Worm (Caenorhabditis elegans) whole organism, young adult: ENCODE results near the gene anp-1.

Experiments used
- B0336.3 ChIP-seq: fragments of 200-800 bp; sonication (Bioruptor generic); IDR thresholded peaks from 2 replicates; pipeline ENCODE4 v1.3.6; 2022; ENCODE audit warnings: missing genetic modification characterization, missing compliant biosample characterization
- F22D6.2 ChIP-seq: sonication (generic microtip); optimal IDR thresholded peaks from 2 replicates; lab custom pipeline; 2016; ENCODE audit warnings: mild to moderate bottlenecking, missing genetic modification characterization, missing compliant biosample characterization
- F23B12.7 ChIP-seq: sonication (generic microtip); optimal IDR thresholded peaks from 2 replicates; lab custom pipeline; 2017; ENCODE audit warnings: missing genetic modification characterization, mild to moderate bottlenecking, missing compliant biosample characterization, antibody characterized with exemption, moderate library complexity; ENCODE audit not compliant: insufficient read depth
- F39B2.1 ChIP-seq: fragments of 200-800 bp; sonication (Bioruptor generic); IDR thresholded peaks from 2 replicates; pipeline ENCODE4 v1.3.6; 2022; ENCODE audit warnings: missing genetic modification reagents, missing genetic modification characterization, missing compliant biosample characterization
- F57A8.1 ChIP-seq: fragments of 200-800 bp; sonication (Bioruptor generic); optimal IDR thresholded peaks from 2 replicates; lab custom pipeline; 2018; ENCODE audit warnings: mild to moderate bottlenecking, missing genetic modification characterization, moderate library complexity, missing compliant biosample characterization
- K12H6.12 ChIP-seq: fragments of 200-800 bp; sonication (Bioruptor generic); optimal IDR thresholded peaks from 2 replicates; lab custom pipeline; 2018; ENCODE audit warnings: mild to moderate bottlenecking, missing genetic modification characterization, missing compliant biosample characterization
- T07F8.4 ChIP-seq: sonication (generic microtip); optimal IDR thresholded peaks from 2 replicates; lab custom pipeline; 2016; ENCODE audit warnings: mild to moderate bottlenecking, missing genetic modification characterization, moderate library complexity, missing compliant biosample characterization
- Y53F4B.3 ChIP-seq: fragments of 200-800 bp; sonication (Bioruptor generic); IDR thresholded peaks from 2 replicates; pipeline ENCODE4 v1.3.6; 2022; ENCODE audit warnings: missing genetic modification reagents, missing genetic modification characterization, missing compliant biosample characterization
- Y79H2A.3 ChIP-seq: fragments of 200-800 bp; sonication (Bioruptor generic); conservative IDR thresholded peaks from 2 replicates; pipeline ENCODE4 v1.3.6; 2022; ENCODE audit warnings: missing genetic modification reagents, missing genetic modification characterization, missing compliant biosample characterization
- Y95B8A.8 ChIP-seq: fragments of 200-800 bp; sonication (Bioruptor generic); IDR thresholded peaks from 2 replicates; pipeline ENCODE4 v1.3.6; 2022; ENCODE audit warnings: missing genetic modification reagents, missing genetic modification characterization, missing compliant biosample characterization
- akir-1 ChIP-seq: fragments of 200-800 bp; sonication (Bioruptor generic); optimal IDR thresholded peaks from 2 replicates; lab custom pipeline; 2018; ENCODE audit warnings: mild to moderate bottlenecking, missing genetic modification characterization, moderate library complexity, missing compliant biosample characterization
- ama-1 ChIP-seq, 3 experiments: fragments of 150-350 bp in 1 of 3; sonication (generic microtip) in 2 of 3; optimal IDR thresholded peaks; 2 replicates each; lab custom pipeline; 2014 to 2018; ENCODE audit warnings: missing biosample characterization in 2 of 3, missing genetic modification characterization in 2 of 3, missing genetic modification reagents in 2 of 3
- attf-3 ChIP-seq: fragments of 200-800 bp; sonication (Bioruptor generic); conservative IDR thresholded peaks from 2 replicates; pipeline ENCODE4 v1.3.6; 2022; ENCODE audit warnings: missing genetic modification reagents, missing genetic modification characterization, missing compliant biosample characterization
- attf-5 ChIP-seq: fragments of 200-800 bp; sonication (Bioruptor generic); optimal IDR thresholded peaks from 2 replicates; lab custom pipeline; 2018; ENCODE audit warnings: mild to moderate bottlenecking, missing genetic modification characterization, missing compliant biosample characterization
- bed-2 ChIP-seq: fragments of 200-800 bp; sonication (Bioruptor generic); IDR thresholded peaks from 2 replicates; pipeline ENCODE4 v1.3.6; 2022; ENCODE audit warnings: missing genetic modification reagents, missing genetic modification characterization, missing compliant biosample characterization
- cebp-1 ChIP-seq, 2 experiments: fragments of 200-800 bp in 1 of 2; sonication (Bioruptor generic) in 1 of 2; sonication (generic microtip) in 1 of 2; IDR thresholded peaks in 1 of 2; optimal IDR thresholded peaks in 1 of 2; 2 replicates each; pipeline versions ENCODE4 v1.3.6 to Lab custom; 2017 to 2022; ENCODE audit warnings: missing compliant biosample characterization in 2 of 2, missing genetic modification characterization in 2 of 2, mild to moderate bottlenecking in 1 of 2, missing genetic modification reagents in 1 of 2, moderate library complexity in 1 of 2
- ceh-79 ChIP-seq: sonication (generic microtip); optimal IDR thresholded peaks from 2 replicates; lab custom pipeline; 2017; ENCODE audit warnings: mild to moderate bottlenecking, missing genetic modification characterization, missing compliant biosample characterization
- chd-7 ChIP-seq: sonication (generic microtip); optimal IDR thresholded peaks from 2 replicates; lab custom pipeline; 2016; ENCODE audit warnings: mild to moderate bottlenecking, missing genetic modification characterization, moderate library complexity, missing compliant biosample characterization
- dox-1 ChIP-seq: fragments of 200-800 bp; sonication (Bioruptor generic); IDR thresholded peaks from 2 replicates; pipeline ENCODE4 v1.3.6; 2022; ENCODE audit warnings: missing genetic modification reagents, missing genetic modification characterization, missing compliant biosample characterization
- egrh-3 ChIP-seq: fragments of 200-800 bp; sonication (Bioruptor generic); IDR thresholded peaks from 2 replicates; pipeline ENCODE4 v1.3.6; 2022; ENCODE audit warnings: missing genetic modification reagents, missing genetic modification characterization, missing compliant biosample characterization
- ekl-4 ChIP-seq: fragments of 200-800 bp; sonication (Bioruptor generic); IDR thresholded peaks from 2 replicates; pipeline ENCODE4 v1.3.6; 2022; ENCODE audit warnings: missing genetic modification reagents, missing genetic modification characterization, missing compliant biosample characterization
- fkh-3 ChIP-seq: sonication (generic microtip); optimal IDR thresholded peaks from 2 replicates; lab custom pipeline; 2016; ENCODE audit warnings: mild to moderate bottlenecking, missing genetic modification characterization, missing compliant biosample characterization
- hlh-12 ChIP-seq: sonication (generic microtip); optimal IDR thresholded peaks from 2 replicates; lab custom pipeline; 2016; ENCODE audit warnings: missing genetic modification characterization, missing compliant biosample characterization
- hmg-1.2 ChIP-seq: fragments of 200-800 bp; sonication (Bioruptor generic); IDR thresholded peaks from 2 replicates; pipeline ENCODE4 v1.3.6; 2022; ENCODE audit warnings: missing genetic modification reagents, missing genetic modification characterization, missing compliant biosample characterization
- hmg-20 ChIP-seq: fragments of 200-800 bp; sonication (Bioruptor generic); IDR thresholded peaks from 2 replicates; pipeline ENCODE4 v1.3.6; 2022; ENCODE audit warnings: missing genetic modification reagents, missing genetic modification characterization, missing compliant biosample characterization
- hrde-1 ChIP-seq: sonication (generic microtip); optimal IDR thresholded peaks from 2 replicates; lab custom pipeline; 2016; ENCODE audit warnings: missing genetic modification characterization, mild to moderate bottlenecking, missing compliant biosample characterization, moderate library complexity, missing genotype, missing genetic modification reagents, borderline replicate concordance
- lsl-1 ChIP-seq: fragments of 200-800 bp; sonication (Bioruptor generic); optimal IDR thresholded peaks from 2 replicates; lab custom pipeline; 2018; ENCODE audit warnings: mild to moderate bottlenecking, missing genetic modification characterization, moderate library complexity, missing compliant biosample characterization
- madf-6 ChIP-seq: fragments of 200-800 bp; sonication (Bioruptor generic); IDR thresholded peaks from 2 replicates; pipeline ENCODE4 v1.3.6; 2022; ENCODE audit warnings: missing genetic modification reagents, missing genetic modification characterization, missing compliant biosample characterization
- mel-28 ChIP-seq: sonication (generic microtip); optimal IDR thresholded peaks from 2 replicates; lab custom pipeline; 2016; ENCODE audit warnings: borderline replicate concordance, mild to moderate bottlenecking, missing genetic modification characterization, missing compliant biosample characterization
- mes-4 ChIP-seq: sonication (generic microtip); optimal IDR thresholded peaks from 2 replicates; lab custom pipeline; 2016; ENCODE audit warnings: missing genotype, missing genetic modification characterization, missing compliant biosample characterization
- nhr-179 ChIP-seq: sonication (generic microtip); optimal IDR thresholded peaks from 2 replicates; lab custom pipeline; 2016; ENCODE audit warnings: mild to moderate bottlenecking, missing genetic modification characterization, missing compliant biosample characterization
- nhr-27 ChIP-seq: fragments of 200-800 bp; sonication (Bioruptor generic); optimal IDR thresholded peaks from 2 replicates; lab custom pipeline; 2018; ENCODE audit warnings: mild to moderate bottlenecking, missing genetic modification characterization, moderate library complexity, missing compliant biosample characterization
- nhr-80 ChIP-seq: sonication (generic microtip); optimal IDR thresholded peaks from 2 replicates; lab custom pipeline; 2016; ENCODE audit warnings: missing genetic modification characterization, missing compliant biosample characterization
- pbrm-1 ChIP-seq: fragments of 200-800 bp; sonication (Bioruptor generic); IDR thresholded peaks from 2 replicates; pipeline ENCODE4 v1.3.6; 2022; ENCODE audit warnings: missing genetic modification reagents, missing genetic modification characterization, missing compliant biosample characterization
- pha-4 ChIP-seq: fragments of 150-350 bp; sonication (generic microtip); optimal IDR thresholded peaks from 2 replicates; lab custom pipeline; 2014; ENCODE audit warnings: missing biosample characterization, missing genetic modification reagents, missing genetic modification characterization
- sdz-38 ChIP-seq: sonication (generic microtip); optimal IDR thresholded peaks from 2 replicates; lab custom pipeline; 2016; ENCODE audit warnings: missing genotype, missing genetic modification characterization, missing compliant biosample characterization
- snpc-1.3 ChIP-seq: sonication (generic microtip); optimal IDR thresholded peaks from 2 replicates; lab custom pipeline; 2017; ENCODE audit warnings: missing genetic modification characterization, mild to moderate bottlenecking, missing compliant biosample characterization, antibody characterized with exemption, moderate library complexity, missing genotype, missing genetic modification reagents; ENCODE audit not compliant: insufficient read depth
- somi-1 ChIP-seq: fragments of 200-800 bp; sonication (Bioruptor generic); optimal IDR thresholded peaks from 2 replicates; lab custom pipeline; 2018; ENCODE audit warnings: mild to moderate bottlenecking, missing genetic modification characterization, missing compliant biosample characterization
- sptf-2 ChIP-seq: fragments of 200-800 bp; sonication (Bioruptor generic); optimal IDR thresholded peaks from 2 replicates; lab custom pipeline; 2018; ENCODE audit warnings: mild to moderate bottlenecking, missing genetic modification characterization, missing compliant biosample characterization
- tbx-9 ChIP-seq: sonication (generic microtip); optimal IDR thresholded peaks from 2 replicates; lab custom pipeline; 2016; ENCODE audit warnings: borderline replicate concordance, missing genetic modification characterization, inconsistent platforms, missing compliant biosample characterization
- tlf-1 ChIP-seq: fragments of 200-800 bp; sonication (Bioruptor generic); optimal IDR thresholded peaks from 2 replicates; lab custom pipeline; 2018; ENCODE audit warnings: mild to moderate bottlenecking, missing genetic modification characterization, missing compliant biosample characterization
- zfh-2 ChIP-seq: fragments of 200-800 bp; sonication (Bioruptor generic); conservative IDR thresholded peaks from 2 replicates; pipeline ENCODE4 v1.3.6; 2022; ENCODE audit warnings: missing genetic modification reagents, missing genetic modification characterization, missing compliant biosample characterization
- zim-3 ChIP-seq: sonication (generic microtip); optimal IDR thresholded peaks from 2 replicates; lab custom pipeline; 2017; ENCODE audit warnings: mild to moderate bottlenecking, missing genetic modification characterization, moderate library complexity, missing compliant biosample characterization
- ztf-18 ChIP-seq: sonication (generic microtip); optimal IDR thresholded peaks from 2 replicates; lab custom pipeline; 2016; ENCODE audit warnings: missing genotype, mild to moderate bottlenecking, missing genetic modification characterization, missing compliant biosample characterization
- ztf-25 ChIP-seq: fragments of 200-800 bp; sonication (Bioruptor generic); IDR thresholded peaks from 2 replicates; pipeline ENCODE4 v1.3.6; 2022; ENCODE audit warnings: missing genetic modification reagents, missing genetic modification characterization, missing compliant biosample characterization
- ztf-6 ChIP-seq: fragments of 200-800 bp; sonication (Bioruptor generic); IDR thresholded peaks from 2 replicates; pipeline ENCODE4 v1.3.6; 2022; ENCODE audit warnings: missing genetic modification reagents, missing genetic modification characterization, missing compliant biosample characterization

The anp-1 gene

DNA sequence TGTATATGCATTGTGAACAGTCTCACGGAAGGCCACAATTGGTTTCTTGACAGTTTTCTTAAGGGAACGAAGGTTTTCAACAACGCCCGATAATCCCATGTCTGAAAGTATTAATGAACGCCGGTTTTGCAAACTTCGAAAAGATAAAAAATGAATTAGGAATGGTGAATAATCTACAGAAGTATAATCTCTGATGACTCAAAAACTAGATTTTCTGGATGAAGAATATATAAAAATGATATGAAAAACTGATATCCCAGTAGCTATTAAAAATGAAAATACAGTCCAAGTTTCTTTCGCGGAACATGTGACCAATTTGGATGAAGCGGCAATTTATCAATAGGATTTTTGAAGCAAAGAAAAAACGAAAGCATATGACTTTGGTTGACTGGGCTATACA, 45.2 kb upstream of the anp-1 start, which contains the start of gene ZC443.3:
Gene ZC443.3, minus strand, starts transcription at position 101 of the 400 bp plus-strand sequence.
- TF ChIP-seq snpc-1.3 (tag; lab: Kevin White, UChicago) (no peak), tlf-1 (GFP tag; lab: Kevin White, UChicago) (no peak), cebp-1 (GFP tag; IDR thresholded peaks at IDR 0.05; lab: Robert Waterston, UW) (no peak), cebp-1 (tag; optimal IDR thresholded peaks at IDR 0.05; lab: Kevin White, UChicago) (no peak), hmg-20 (GFP tag; lab: Robert Waterston, UW) (no peak), Y79H2A.3 (GFP tag; lab: Robert Waterston, UW) (no peak), fkh-3 (tag; lab: Kevin White, UChicago) (no peak), akir-1 (GFP tag; lab: Kevin White, UChicago) (no peak), tbx-9 (no peak), ama-1 (optimal IDR thresholded peaks at IDR 0.05; lab: Kevin White, UChicago) (no peak), ama-1 (GFP tag; optimal IDR thresholded peaks at IDR 0.05; lab: Kevin White, UChicago) (no peak), ceh-79 (tag; lab: Kevin White, UChicago) (no peak), hmg-1.2 (no peak), lsl-1 (GFP tag; lab: Kevin White, UChicago) (no peak), nhr-80 (tag; lab: Kevin White, UChicago) (no peak), hrde-1 (tag; lab: Kevin White, UChicago) (no peak), sptf-2 (GFP tag; lab: Kevin White, UChicago) (no peak), ztf-6 (GFP tag; lab: Robert Waterston, UW) (no peak), bed-2 (GFP tag; lab: Robert Waterston, UW) (no peak), Y53F4B.3 (GFP tag; lab: Robert Waterston, UW) (no peak)
- TF ChIP-seq, all 124 proteins: peak for 0

ce11 chrV:12814481-12814882, 44.8 kb upstream of the anp-1 start:
- TF ChIP-seq zfh-2 (GFP tag; lab: Robert Waterston, UW) (no peak; the same call in 1 of the 2 replicates), hmg-1.2 (peak; percentile 73; the same call in 1 of the 2 replicates), pha-4 (tag; lab: Kevin White, UChicago) (no peak), mes-4 (no peak), ztf-25 (GFP tag; lab: Robert Waterston, UW) (no peak), cebp-1 (GFP tag; IDR thresholded peaks at IDR 0.05; lab: Robert Waterston, UW) (peak; percentile 49; the same call in 1 of the 2 replicates), cebp-1 (tag; optimal IDR thresholded peaks at IDR 0.05; lab: Kevin White, UChicago) (peak; percentile 78), B0336.3 (peak; percentile 33; the same call in 1 of the 2 replicates), ztf-18 (peak; percentile 10), somi-1 (GFP tag; lab: Kevin White, UChicago) (peak; percentile 60), F39B2.1 (GFP tag; lab: Robert Waterston, UW) (no peak), T07F8.4 (tag; lab: Kevin White, UChicago) (no peak), dox-1 (GFP tag; lab: Robert Waterston, UW) (no peak), F22D6.2 (no peak), attf-3 (GFP tag; lab: Robert Waterston, UW) (no peak), hlh-12 (tag; lab: Kevin White, UChicago) (no peak), zim-3 (tag; lab: Kevin White, UChicago) (no peak), tbx-9 (no peak), F23B12.7 (tag; lab: Kevin White, UChicago) (no peak), ekl-4 (no peak), attf-5 (GFP tag; lab: Kevin White, UChicago) (peak; percentile 65), nhr-27 (tag; lab: Kevin White, UChicago) (no peak), sdz-38 (tag; lab: Kevin White, UChicago) (no peak), egrh-3 (peak; percentile 59; the same call in 1 of the 2 replicates), chd-7 (tag; lab: Kevin White, UChicago) (peak; percentile 52), K12H6.12 (peak; percentile 93), madf-6 (GFP tag; lab: Robert Waterston, UW) (no peak), nhr-179 (tag; lab: Kevin White, UChicago) (no peak), Y95B8A.8 (0 out of 2 replicates have a peak, but pooled peaks have one; percentile 37), F57A8.1 (GFP tag; lab: Kevin White, UChicago) (no peak), pbrm-1 (GFP tag; lab: Robert Waterston, UW) (no peak), mel-28 (no peak)
